Worm (Caenorhabditis elegans) whole organism, L4 larva: Measurements from ENCODE around the gene Y108F1.5.
"Not testable (repeated sequence)": the region's sequence is repeated elsewhere in the genome, so short reads cannot be mapped to it uniquely, and the experiment has no call there.

Experiments used
- F10B5.3 ChIP-seq: sonication (generic microtip); optimal IDR thresholded peaks from 2 replicates; lab custom pipeline; 2016; ENCODE audit warnings: mild to moderate bottlenecking, missing genetic modification characterization, missing compliant biosample characterization
- R02D3.7 ChIP-seq: fragments of 150-350 bp; sonication (generic microtip); optimal IDR thresholded peaks from 3 replicates; lab custom pipeline; 2014; ENCODE audit warnings: missing biosample characterization, missing genetic modification characterization
- T20F7.1 ChIP-seq: fragments of 200-800 bp; sonication (Bioruptor generic); optimal IDR thresholded peaks from 2 replicates; lab custom pipeline; 2018; ENCODE audit warnings: mild to moderate bottlenecking, missing genetic modification characterization, missing compliant biosample characterization
- T26A8.4 ChIP-seq: fragments of 200-800 bp; sonication (Bioruptor generic); IDR thresholded peaks from 2 replicates; pipeline ENCODE4 v1.3.6; 2022; ENCODE audit warnings: missing genetic modification characterization, missing compliant biosample characterization
- Y48G9A.11 ChIP-seq: fragments of 200-800 bp; sonication (Bioruptor generic); IDR thresholded peaks from 2 replicates; pipeline ENCODE4 v1.3.6; 2022; ENCODE audit warnings: missing genetic modification reagents, missing genetic modification characterization, missing compliant biosample characterization
- Y5F2A.4 ChIP-seq: fragments of 200-800 bp; sonication (Bioruptor generic); optimal IDR thresholded peaks from 2 replicates; lab custom pipeline; 2018; ENCODE audit warnings: mild to moderate bottlenecking, missing genetic modification characterization, missing compliant biosample characterization
- ceh-20 ChIP-seq: fragments of 200-800 bp; sonication (Bioruptor generic); IDR thresholded peaks from 2 replicates; pipeline ENCODE4 v1.3.6; 2022; ENCODE audit warnings: missing genetic modification reagents, missing genetic modification characterization, missing compliant biosample characterization
- ceh-32 ChIP-seq: sonication (generic microtip); optimal IDR thresholded peaks from 2 replicates; lab custom pipeline; 2016; ENCODE audit warnings: mild to moderate bottlenecking, missing genetic modification characterization, missing compliant biosample characterization; ENCODE audit not compliant: poor library complexity
- ces-1 ChIP-seq: fragments of 150-350 bp; sonication (generic microtip); optimal IDR thresholded peaks from 4 replicates; lab custom pipeline; 2014; ENCODE audit warnings: missing biosample characterization, missing genetic modification reagents, missing genetic modification characterization
- daf-12 ChIP-seq: fragments of 150-350 bp; optimal IDR thresholded peaks from 2 replicates; lab custom pipeline; 2014; ENCODE audit warnings: missing biosample characterization, missing genetic modification reagents, missing genetic modification characterization
- daf-16 ChIP-seq, 3 experiments: sonication (generic microtip); optimal IDR thresholded peaks; 2 replicates each; lab custom pipeline; 2016 to 2017; ENCODE audit warnings: missing genetic modification characterization in 3 of 3, missing genetic modification reagents in 3 of 3, mild to moderate bottlenecking in 2 of 3, missing compliant biosample characterization in 2 of 3, missing biosample characterization in 1 of 3, moderate library complexity in 1 of 3
- dmd-6 ChIP-seq: fragments of 200-800 bp; sonication (Bioruptor generic); IDR thresholded peaks from 2 replicates; pipeline ENCODE4 v1.3.6; 2022; ENCODE audit warnings: missing genetic modification reagents, missing genetic modification characterization, missing compliant biosample characterization
- dmd-8 ChIP-seq: fragments of 200-800 bp; sonication (Bioruptor generic); IDR thresholded peaks from 2 replicates; pipeline ENCODE4 v1.3.6; 2022; ENCODE audit warnings: missing genetic modification characterization, missing compliant biosample characterization
- dmd-9 ChIP-seq: fragments of 200-800 bp; sonication (Bioruptor generic); IDR thresholded peaks from 2 replicates; pipeline ENCODE4 v1.3.6; 2022; ENCODE audit warnings: missing genetic modification reagents, missing genetic modification characterization, missing compliant biosample characterization
- fkh-10 ChIP-seq: fragments of 150-350 bp; optimal IDR thresholded peaks from 2 replicates; lab custom pipeline; 2014; ENCODE audit warnings: missing biosample characterization, missing genetic modification reagents, missing genetic modification characterization
- gei-8 ChIP-seq: fragments of 200-800 bp; sonication (Bioruptor generic); optimal IDR thresholded peaks from 2 replicates; lab custom pipeline; 2018; ENCODE audit warnings: mild to moderate bottlenecking, missing genetic modification characterization, missing compliant biosample characterization
- hlh-11 ChIP-seq: fragments of 200-800 bp; sonication (Bioruptor generic); optimal IDR thresholded peaks from 2 replicates; lab custom pipeline; 2018; ENCODE audit warnings: mild to moderate bottlenecking, missing genetic modification characterization, missing compliant biosample characterization
- hlh-30 ChIP-seq: sonication (generic microtip); optimal IDR thresholded peaks from 2 replicates; lab custom pipeline; 2017; ENCODE audit warnings: antibody characterized with exemption, mild to moderate bottlenecking, missing genetic modification characterization, missing compliant biosample characterization; ENCODE audit not compliant: insufficient read depth
- jun-1 ChIP-seq: fragments of 150-350 bp; optimal IDR thresholded peaks from 2 replicates; lab custom pipeline; 2014; ENCODE audit warnings: missing biosample characterization, missing genetic modification reagents, missing genetic modification characterization
- lin-15B ChIP-seq: fragments of 150-350 bp; sonication (generic microtip); optimal IDR thresholded peaks from 3 replicates; lab custom pipeline; 2014; ENCODE audit warnings: missing biosample characterization, missing genetic modification characterization
- lin-39 ChIP-seq: fragments of 150-350 bp; optimal IDR thresholded peaks from 2 replicates; lab custom pipeline; 2014; ENCODE audit warnings: missing biosample characterization, missing genetic modification reagents, missing genetic modification characterization
- lir-3 ChIP-seq: sonication (generic microtip); optimal IDR thresholded peaks from 2 replicates; lab custom pipeline; 2016; ENCODE audit warnings: mild to moderate bottlenecking, missing genetic modification characterization, missing compliant biosample characterization
- mdl-1 ChIP-seq, 2 experiments: fragments of 150-350 bp in 1 of 2; sonication (generic microtip) in 1 of 2; optimal IDR thresholded peaks; 2 replicates each; lab custom pipeline; 2014 to 2017; ENCODE audit warnings: missing biosample characterization in 2 of 2, missing genetic modification characterization in 2 of 2
- mdt-29 ChIP-seq: fragments of 200-800 bp; sonication (Bioruptor generic); IDR thresholded peaks from 2 replicates; pipeline ENCODE4 v1.3.6; 2022; ENCODE audit warnings: missing genetic modification reagents, missing genetic modification characterization, missing compliant biosample characterization
- mep-1 ChIP-seq: fragments of 150-350 bp; sonication (generic microtip); optimal IDR thresholded peaks from 3 replicates; lab custom pipeline; 2014; ENCODE audit warnings: missing biosample characterization, missing genetic modification characterization
- mxl-3 ChIP-seq: fragments of 200-800 bp; sonication (Bioruptor generic); optimal IDR thresholded peaks from 2 replicates; lab custom pipeline; 2018; ENCODE audit warnings: mild to moderate bottlenecking, missing genetic modification characterization, missing compliant biosample characterization
- nhr-111 ChIP-seq: fragments of 200-800 bp; sonication (Bioruptor generic); optimal IDR thresholded peaks from 2 replicates; lab custom pipeline; 2018; ENCODE audit warnings: mild to moderate bottlenecking, missing genetic modification characterization, missing compliant biosample characterization
- nhr-237 ChIP-seq: sonication (generic microtip); optimal IDR thresholded peaks from 2 replicates; lab custom pipeline; 2017; ENCODE audit warnings: missing biosample characterization, missing genetic modification characterization
- nhr-28 ChIP-seq: fragments of 150-350 bp; optimal IDR thresholded peaks from 2 replicates; lab custom pipeline; 2014; ENCODE audit warnings: missing biosample characterization, missing genetic modification characterization
- nhr-41 ChIP-seq: fragments of 200-800 bp; sonication (Bioruptor generic); IDR thresholded peaks from 2 replicates; pipeline ENCODE4 v1.3.6; 2022; ENCODE audit warnings: missing genetic modification reagents, missing genetic modification characterization, missing compliant biosample characterization
- nhr-42 ChIP-seq: fragments of 200-800 bp; sonication (Bioruptor generic); IDR thresholded peaks from 2 replicates; pipeline ENCODE4 v1.3.6; 2022; ENCODE audit warnings: missing genetic modification characterization, missing compliant biosample characterization
- php-3 ChIP-seq: fragments of 200-800 bp; sonication (Bioruptor generic); IDR thresholded peaks from 2 replicates; pipeline ENCODE4 v1.3.6; 2022; ENCODE audit warnings: missing genetic modification reagents, missing genetic modification characterization, missing compliant biosample characterization
- pqm-1 ChIP-seq: sonication (generic microtip); optimal IDR thresholded peaks from 2 replicates; lab custom pipeline; 2017; ENCODE audit warnings: missing biosample characterization, missing genetic modification characterization
- rbr-2 ChIP-seq: sonication (generic microtip); optimal IDR thresholded peaks from 2 replicates; lab custom pipeline; 2016; ENCODE audit warnings: missing genotype, missing genetic modification characterization, missing compliant biosample characterization
- sdz-12 ChIP-seq: fragments of 200-800 bp; sonication (Bioruptor generic); optimal IDR thresholded peaks from 2 replicates; lab custom pipeline; 2018; ENCODE audit warnings: mild to moderate bottlenecking, missing genetic modification characterization, missing compliant biosample characterization
- set-16 ChIP-seq: fragments of 200-800 bp; sonication (Bioruptor generic); IDR thresholded peaks from 2 replicates; pipeline ENCODE4 v1.3.6; 2022; ENCODE audit warnings: missing genetic modification reagents, missing genetic modification characterization, missing compliant biosample characterization
- skn-1 ChIP-seq: fragments of 150-350 bp; optimal IDR thresholded peaks from 2 replicates; lab custom pipeline; 2014; ENCODE audit warnings: missing biosample characterization, missing genetic modification characterization
- snpc-1.2 ChIP-seq: fragments of 200-800 bp; sonication (Bioruptor generic); IDR thresholded peaks from 2 replicates; pipeline ENCODE4 v1.3.6; 2022; ENCODE audit warnings: missing genetic modification reagents, missing genetic modification characterization, missing compliant biosample characterization
- spr-1 ChIP-seq: sonication (generic microtip); optimal IDR thresholded peaks from 2 replicates; lab custom pipeline; 2016; ENCODE audit warnings: mild to moderate bottlenecking, missing genetic modification characterization, missing compliant biosample characterization
- tag-97 ChIP-seq: fragments of 200-800 bp; sonication (Bioruptor generic); IDR thresholded peaks from 2 replicates; pipeline ENCODE4 v1.3.6; 2022; ENCODE audit warnings: missing genetic modification characterization, missing compliant biosample characterization
- unc-130 ChIP-seq: sonication (generic microtip); optimal IDR thresholded peaks from 2 replicates; lab custom pipeline; 2016; ENCODE audit warnings: missing genetic modification reagents, missing genetic modification characterization, missing compliant biosample characterization
- unc-39 ChIP-seq: sonication (generic microtip); optimal IDR thresholded peaks from 2 replicates; lab custom pipeline; 2017; ENCODE audit warnings: missing biosample characterization, missing genetic modification characterization
- unc-62 ChIP-seq, 3 experiments: fragments of 150-350 bp in 1 of 3; sonication (generic microtip); optimal IDR thresholded peaks in 2 of 3; peaks in 1 of 3; 1 replicate in 1 of 3; 2 replicates in 2 of 3; lab custom pipeline; 2014 to 2017; ENCODE audit warnings: missing biosample characterization in 3 of 3, missing genetic modification characterization in 3 of 3, missing genetic modification reagents in 3 of 3, missing genotype in 1 of 3
- zip-2 ChIP-seq: fragments of 150-350 bp; optimal IDR thresholded peaks from 2 replicates; lab custom pipeline; 2014; ENCODE audit warnings: missing biosample characterization, missing genetic modification characterization
- ztf-11 ChIP-seq: fragments of 150-350 bp; optimal IDR thresholded peaks from 2 replicates; lab custom pipeline; 2014; ENCODE audit warnings: missing biosample characterization, missing genetic modification characterization
- ztf-7 ChIP-seq: fragments of 150-350 bp; optimal IDR thresholded peaks from 2 replicates; lab custom pipeline; 2014; ENCODE audit warnings: missing biosample characterization, missing genetic modification characterization

Gene Y108F1.5

DNA sequence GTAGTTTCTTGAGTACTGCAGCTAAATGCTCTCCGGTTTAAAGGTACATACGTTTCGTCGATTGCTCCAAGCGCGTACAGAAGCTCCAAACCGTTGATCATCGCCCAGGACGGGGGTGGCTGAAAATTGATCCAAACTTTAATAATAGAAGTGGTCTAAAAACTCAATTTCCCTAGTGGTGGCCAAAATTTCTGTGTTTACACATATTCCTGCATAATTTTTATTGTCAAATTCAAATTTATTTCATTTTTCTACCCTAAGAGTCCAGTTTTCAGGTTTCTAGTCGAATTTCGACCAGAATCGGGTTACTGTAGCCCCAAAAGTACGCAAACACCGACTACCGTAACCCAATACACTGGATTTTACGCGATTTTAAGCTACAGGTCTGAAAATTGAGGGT, at the start of gene Y108F1.5:
TSS of gene Y108F1.5 (minus strand) at position 101 of the 400 bp plus-strand sequence.
- TF ChIP-seq Y5F2A.4 (GFP tag; lab: Kevin White, UChicago); R02D3.7 (tag; lab: Kevin White, UChicago); unc-62 (GFP tag; optimal IDR thresholded peaks at IDR 0.05 in 1 of 2; lab: Kevin White, UChicago); unc-62 (tag; optimal IDR thresholded peaks at IDR 0.05; lab: Kevin White, UChicago): not testable (repeated sequence)

ce11 chrX:322223-322622, 48.4 kb upstream of the Y108F1.5 start, which contains the start of gene M02E1.3:
Gene M02E1.3 (plus strand): TSS chrX:322523.
- peak; percentile 54 for TF ChIP-seq T20F7.1 (GFP tag; lab: Kevin White, UChicago)

ce11 chrX:312908-313307, 39.1 kb upstream of the Y108F1.5 start, which contains the start of gene M02E1.4:
Gene M02E1.4 (plus strand): TSS chrX:313274.
- no peak for TF ChIP-seq T26A8.4 (GFP tag; lab: Robert Waterston, UW)
- no peak for TF ChIP-seq spr-1
- TF ChIP-seq lir-3 (tag; lab: Kevin White, UChicago), result no peak
- no peak for TF ChIP-seq daf-16 (GFP tag; optimal IDR thresholded peaks at IDR 0.05; lab: Kevin White, UChicago)
- peak; percentile 95 for TF ChIP-seq daf-16 (tag; optimal IDR thresholded peaks at IDR 0.05; lab: Kevin White, UChicago)
- no peak for TF ChIP-seq lin-15B (tag; lab: Kevin White, UChicago)
- TF ChIP-seq ztf-11 (tag; lab: Kevin White, UChicago), result no peak
- TF ChIP-seq fkh-10, result no peak
- no peak for TF ChIP-seq dmd-6 (GFP tag; lab: Robert Waterston, UW)
- no peak for TF ChIP-seq tag-97
- no peak for TF ChIP-seq nhr-237 (tag; lab: Kevin White, UChicago)
- TF ChIP-seq R02D3.7 (tag; lab: Kevin White, UChicago), result no peak
- no peak for TF ChIP-seq mdt-29 (GFP tag; lab: Robert Waterston, UW)
- TF ChIP-seq nhr-28 (tag; lab: Kevin White, UChicago), result peak; percentile 46
- TF ChIP-seq ztf-7 (tag; lab: Kevin White, UChicago), result no peak
- TF ChIP-seq ceh-32 (tag; lab: Kevin White, UChicago), result no peak
- TF ChIP-seq ces-1 (GFP tag; lab: Kevin White, UChicago), result no peak
- TF ChIP-seq lin-39, result no peak
- no peak for TF ChIP-seq unc-39
- no peak for TF ChIP-seq skn-1
- no peak for TF ChIP-seq nhr-41 (GFP tag; lab: Robert Waterston, UW)
- no peak for TF ChIP-seq dmd-8
- TF ChIP-seq nhr-42 (GFP tag; lab: Robert Waterston, UW), result no peak
- no peak for TF ChIP-seq mxl-3 (GFP tag; lab: Kevin White, UChicago)
- TF ChIP-seq zip-2, result no peak
- TF ChIP-seq unc-130 (GFP tag; lab: Kevin White, UChicago), result no peak
- no peak for TF ChIP-seq snpc-1.2
- no peak for TF ChIP-seq dmd-9
- TF ChIP-seq php-3, result no peak
- TF ChIP-seq Y5F2A.4 (GFP tag; lab: Kevin White, UChicago), result no peak
- TF ChIP-seq unc-62 (GFP tag; optimal IDR thresholded peaks at IDR 0.05 in 1 of 2; lab: Kevin White, UChicago), result peak in 1 of 2 experiments; percentile 66
- TF ChIP-seq unc-62 (tag; optimal IDR thresholded peaks at IDR 0.05; lab: Kevin White, UChicago), result no peak
- TF ChIP-seq Y48G9A.11 (GFP tag; lab: Robert Waterston, UW), result no peak
- TF ChIP-seq mep-1, result no peak
- no peak for TF ChIP-seq hlh-30 (tag; lab: Kevin White, UChicago)
- TF ChIP-seq gei-8 (GFP tag; lab: Kevin White, UChicago), result no peak
- TF ChIP-seq mdl-1 (tag; optimal IDR thresholded peaks at IDR 0.05; lab: Kevin White, UChicago), result no peak
- TF ChIP-seq ceh-20 (GFP tag; lab: Robert Waterston, UW), result no peak
- TF ChIP-seq sdz-12, result no peak
- TF ChIP-seq set-16 (GFP tag; lab: Robert Waterston, UW), result no peak
- TF ChIP-seq rbr-2 (tag; lab: Kevin White, UChicago), result no peak
- no peak for TF ChIP-seq daf-12 (tag; lab: Kevin White, UChicago)
- TF ChIP-seq F10B5.3 (tag; lab: Kevin White, UChicago), result no peak
- no peak for TF ChIP-seq jun-1 (tag; lab: Kevin White, UChicago)
- peak; percentile 56 for TF ChIP-seq pqm-1 (tag; lab: Kevin White, UChicago)
- peak; percentile 4 for TF ChIP-seq hlh-11 (tag; lab: Kevin White, UChicago)
- TF ChIP-seq nhr-111 (GFP tag; lab: Kevin White, UChicago), result no peak
